Worm (Caenorhabditis elegans) whole organism, L2 larva: ENCODE results near the gene B0285.6.

ENCODE experiments used
- C34F6.9 ChIP-seq: fragments of 150-350 bp; optimal IDR thresholded peaks from 2 replicates; lab custom pipeline; 2014; ENCODE audit warnings: missing biosample characterization, missing genetic modification characterization
- F13H6.1 ChIP-seq: sonication (generic microtip); optimal IDR thresholded peaks from 2 replicates; lab custom pipeline; 2016; ENCODE audit warnings: missing genetic modification characterization, missing compliant biosample characterization
- R02D3.7 ChIP-seq: fragments of 150-350 bp; optimal IDR thresholded peaks from 2 replicates; lab custom pipeline; 2014; ENCODE audit warnings: missing biosample characterization, missing genetic modification characterization
- ZK546.5 ChIP-seq: sonication (generic microtip); optimal IDR thresholded peaks from 2 replicates; lab custom pipeline; 2017; ENCODE audit warnings: missing biosample characterization, missing genetic modification characterization
- alr-1 ChIP-seq: fragments of 150-350 bp; optimal IDR thresholded peaks from 2 replicates; lab custom pipeline; 2014; ENCODE audit warnings: missing biosample characterization, missing genetic modification characterization
- aly-2 ChIP-seq: fragments of 150-350 bp; optimal IDR thresholded peaks from 2 replicates; lab custom pipeline; 2014; ENCODE audit warnings: missing biosample characterization, missing genetic modification characterization
- ama-1 ChIP-seq: fragments of 150-350 bp; optimal IDR thresholded peaks from 2 replicates; lab custom pipeline; 2018; ENCODE audit warnings: inconsistent platforms
- blmp-1 ChIP-seq: sonication (generic microtip); optimal IDR thresholded peaks from 2 replicates; lab custom pipeline; 2017; ENCODE audit warnings: missing genetic modification characterization, mild to moderate bottlenecking, missing compliant biosample characterization, antibody characterized with exemption, moderate library complexity; ENCODE audit not compliant: insufficient read depth
- ceh-16 ChIP-seq: fragments of 150-350 bp; optimal IDR thresholded peaks from 2 replicates; lab custom pipeline; 2014; ENCODE audit warnings: missing biosample characterization, missing genetic modification characterization
- ceh-82 ChIP-seq: fragments of 150-350 bp; optimal IDR thresholded peaks from 2 replicates; lab custom pipeline; 2014; ENCODE audit warnings: missing biosample characterization, missing genetic modification characterization
- crh-2 ChIP-seq: sonication (generic microtip); optimal IDR thresholded peaks from 2 replicates; lab custom pipeline; 2017; ENCODE audit warnings: missing biosample characterization, missing genetic modification characterization
- egl-27 ChIP-seq: sonication (generic microtip); optimal IDR thresholded peaks from 3 replicates; lab custom pipeline; 2017; ENCODE audit warnings: missing biosample characterization, missing genetic modification reagents, missing genetic modification characterization
- elt-1 ChIP-seq: fragments of 150-350 bp; optimal IDR thresholded peaks from 2 replicates; lab custom pipeline; 2014; ENCODE audit warnings: missing biosample characterization, missing genetic modification characterization
- elt-3 ChIP-seq: sonication (generic microtip); optimal IDR thresholded peaks from 2 replicates; lab custom pipeline; 2017; ENCODE audit warnings: missing biosample characterization, missing genetic modification characterization
- fos-1 ChIP-seq: fragments of 150-350 bp; optimal IDR thresholded peaks from 2 replicates; lab custom pipeline; 2014; ENCODE audit warnings: missing biosample characterization, missing genetic modification characterization
- gmeb-1 ChIP-seq: fragments of 150-350 bp; optimal IDR thresholded peaks from 2 replicates; lab custom pipeline; 2014; ENCODE audit warnings: missing biosample characterization, missing genetic modification characterization
- lin-11 ChIP-seq: fragments of 150-350 bp; sonication (generic microtip); optimal IDR thresholded peaks from 2 replicates; lab custom pipeline; 2014; ENCODE audit warnings: missing biosample characterization, missing genetic modification characterization, inconsistent platforms, mixed read lengths
- lin-13 ChIP-seq: fragments of 150-350 bp; optimal IDR thresholded peaks from 2 replicates; lab custom pipeline; 2014; ENCODE audit warnings: missing biosample characterization, missing genetic modification reagents, missing genetic modification characterization
- lin-39 ChIP-seq: fragments of 150-350 bp; optimal IDR thresholded peaks from 2 replicates; lab custom pipeline; 2014; ENCODE audit warnings: missing biosample characterization, missing genetic modification reagents, missing genetic modification characterization
- lsy-2 ChIP-seq, 2 experiments: fragments of 150-350 bp in 1 of 2; sonication (generic microtip) in 1 of 2; optimal IDR thresholded peaks; 2 replicates each; lab custom pipeline; 2014 to 2017; ENCODE audit warnings: missing biosample characterization in 2 of 2, missing genetic modification characterization in 2 of 2
- mab-5 ChIP-seq: fragments of 150-350 bp; optimal IDR thresholded peaks from 2 replicates; lab custom pipeline; 2014; ENCODE audit warnings: missing biosample characterization, missing genetic modification characterization
- mdl-1 ChIP-seq, 2 experiments: fragments of 150-350 bp in 1 of 2; sonication (generic microtip) in 1 of 2; optimal IDR thresholded peaks; 2 replicates each; lab custom pipeline; 2017; ENCODE audit warnings: missing biosample characterization in 2 of 2, missing genetic modification characterization in 2 of 2
- nhr-11 ChIP-seq: fragments of 150-350 bp; optimal IDR thresholded peaks from 2 replicates; lab custom pipeline; 2014; ENCODE audit warnings: missing biosample characterization, missing genetic modification characterization
- nhr-12 ChIP-seq: fragments of 150-350 bp; optimal IDR thresholded peaks from 2 replicates; lab custom pipeline; 2014; ENCODE audit warnings: missing biosample characterization, missing genetic modification characterization
- nhr-129 ChIP-seq: fragments of 150-350 bp; optimal IDR thresholded peaks from 2 replicates; lab custom pipeline; 2014; ENCODE audit warnings: missing biosample characterization, missing genetic modification characterization
- nhr-21 ChIP-seq: fragments of 150-350 bp; optimal IDR thresholded peaks from 2 replicates; lab custom pipeline; 2014; ENCODE audit warnings: missing biosample characterization, missing genetic modification characterization
- nhr-23 ChIP-seq: fragments of 150-350 bp; optimal IDR thresholded peaks from 2 replicates; lab custom pipeline; 2014; ENCODE audit warnings: missing biosample characterization, missing genetic modification reagents, missing genetic modification characterization
- nhr-237 ChIP-seq: fragments of 150-350 bp; optimal IDR thresholded peaks from 2 replicates; lab custom pipeline; 2014; ENCODE audit warnings: missing biosample characterization, missing genetic modification characterization
- nhr-25 ChIP-seq: fragments of 150-350 bp; sonication (generic microtip); optimal IDR thresholded peaks from 3 replicates; lab custom pipeline; 2014; ENCODE audit warnings: missing biosample characterization, missing genetic modification characterization
- nhr-6 ChIP-seq: fragments of 150-350 bp; optimal IDR thresholded peaks from 2 replicates; lab custom pipeline; 2014; ENCODE audit warnings: missing biosample characterization, missing genetic modification characterization
- nhr-77 ChIP-seq: fragments of 150-350 bp; optimal IDR thresholded peaks from 2 replicates; lab custom pipeline; 2014; ENCODE audit warnings: missing biosample characterization, missing genetic modification characterization
- peb-1 ChIP-seq: fragments of 150-350 bp; optimal IDR thresholded peaks from 2 replicates; lab custom pipeline; 2014; ENCODE audit warnings: missing biosample characterization, missing genetic modification characterization
- sem-4 ChIP-seq: fragments of 150-350 bp; optimal IDR thresholded peaks from 2 replicates; lab custom pipeline; 2014; ENCODE audit warnings: missing biosample characterization, missing genetic modification reagents, missing genetic modification characterization
- sma-3 ChIP-seq: sonication (generic microtip); optimal IDR thresholded peaks from 2 replicates; lab custom pipeline; 2016; ENCODE audit warnings: missing genetic modification reagents, missing genetic modification characterization, missing compliant biosample characterization
- sma-9 ChIP-seq, 2 experiments: fragments of 150-350 bp in 1 of 2; sonication (generic microtip) in 1 of 2; optimal IDR thresholded peaks; 2 replicates each; lab custom pipeline; 2014 to 2016; ENCODE audit warnings: missing genetic modification characterization in 2 of 2, mild to moderate bottlenecking in 1 of 2, missing biosample characterization in 1 of 2, missing compliant biosample characterization in 1 of 2, missing genetic modification reagents in 1 of 2, moderate library complexity in 1 of 2
- snpc-4 ChIP-seq: fragments of 150-350 bp; optimal IDR thresholded peaks from 2 replicates; lab custom pipeline; 2014; ENCODE audit warnings: missing biosample characterization, missing genetic modification characterization
- unc-39 ChIP-seq: fragments of 150-350 bp; optimal IDR thresholded peaks from 2 replicates; lab custom pipeline; 2014; ENCODE audit warnings: missing biosample characterization, missing genetic modification characterization
- unc-55 ChIP-seq: fragments of 150-350 bp; sonication (generic microtip); optimal IDR thresholded peaks from 3 replicates; lab custom pipeline; 2014; ENCODE audit warnings: missing biosample characterization, missing genetic modification reagents, missing genetic modification characterization
- zag-1 ChIP-seq: fragments of 150-350 bp; optimal IDR thresholded peaks from 2 replicates; lab custom pipeline; 2014; ENCODE audit warnings: missing biosample characterization, missing genetic modification characterization
- ztf-11 ChIP-seq: sonication (generic microtip); optimal IDR thresholded peaks from 2 replicates; lab custom pipeline; 2017; ENCODE audit warnings: missing biosample characterization, missing genetic modification characterization
- ztf-4 ChIP-seq: fragments of 150-350 bp; optimal IDR thresholded peaks from 2 replicates; lab custom pipeline; 2014; ENCODE audit warnings: missing biosample characterization, missing genetic modification characterization

Gene B0285.6

ce11 chrIII:4335614-4336013 lies 14.3 kb upstream of the B0285.6 start:
- TF ChIP-seq zag-1 (peak; percentile 34), F13H6.1 (tag; lab: Kevin White, UChicago) (peak; percentile 48), peb-1 (no peak), sma-9 (GFP tag; optimal IDR thresholded peaks at IDR 0.05; lab: Kevin White, UChicago) (no peak), sma-9 (tag; optimal IDR thresholded peaks at IDR 0.05; lab: Kevin White, UChicago) (no peak), sem-4 (tag; lab: Kevin White, UChicago) (peak; percentile 46), nhr-12 (tag; lab: Kevin White, UChicago) (no peak), nhr-23 (tag; lab: Kevin White, UChicago) (no peak), elt-1 (tag; lab: Kevin White, UChicago) (no peak), lin-39 (tag; lab: Kevin White, UChicago) (no peak), mab-5 (tag; lab: Kevin White, UChicago) (no peak), nhr-237 (tag; lab: Kevin White, UChicago) (no peak), ceh-16 (tag; lab: Kevin White, UChicago) (no peak), blmp-1 (no peak), lsy-2 (tag; optimal IDR thresholded peaks at IDR 0.05; lab: Kevin White, UChicago) (peak in 1 of 2 experiments; percentile 48), nhr-11 (no peak), unc-39 (tag; lab: Kevin White, UChicago) (no peak), R02D3.7 (tag; lab: Kevin White, UChicago) (no peak), ZK546.5 (tag; lab: Kevin White, UChicago) (no peak), crh-2 (tag; lab: Kevin White, UChicago) (no peak), lin-13 (no peak), nhr-77 (tag; lab: Kevin White, UChicago) (no peak), elt-3 (tag; lab: Kevin White, UChicago) (no peak), unc-55 (peak; percentile 85), mdl-1 (tag; optimal IDR thresholded peaks at IDR 0.05; lab: Kevin White, UChicago) (no peak), nhr-25 (tag; lab: Kevin White, UChicago) (no peak), snpc-4 (no peak), nhr-21 (tag; lab: Kevin White, UChicago) (no peak), C34F6.9 (tag; lab: Kevin White, UChicago) (peak; percentile 64), lin-11 (tag; lab: Kevin White, UChicago) (no peak), ztf-4 (tag; lab: Kevin White, UChicago) (no peak), ztf-11 (tag; lab: Kevin White, UChicago) (no peak), nhr-129 (peak; percentile 49)

DNA sequence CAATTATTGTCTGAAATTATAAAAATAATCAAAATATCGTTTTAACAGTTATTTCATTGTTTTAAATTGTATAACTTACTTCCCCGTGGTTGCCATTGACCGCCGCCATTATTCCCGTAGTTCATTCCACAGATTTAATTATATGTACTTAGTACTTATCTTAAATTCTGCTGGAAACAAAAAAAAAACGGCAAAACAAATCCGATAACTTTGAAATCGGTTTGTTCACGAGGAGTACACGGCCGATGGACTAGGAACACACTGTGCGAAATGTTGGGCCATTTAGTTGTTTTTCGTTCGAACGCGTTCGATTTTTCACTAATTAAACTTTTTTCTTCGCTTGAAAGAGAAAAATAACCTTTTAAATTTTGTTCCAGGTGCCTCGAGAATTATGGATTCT lies 6.8 kb upstream of the B0285.6 start, which contains the start of the genes B0285.3 and lcmt-1:
Gene B0285.3 (minus strand): TSS at position 267 of the 400 bp plus-strand sequence.
Gene lcmt-1 (plus strand): TSS at position 377 of the 400 bp plus-strand sequence.
- TF ChIP-seq snpc-4 = no peak
- peak; percentile 39 for TF ChIP-seq sma-3 (GFP tag; lab: Kevin White, UChicago)
- TF ChIP-seq sma-9 (GFP tag; optimal IDR thresholded peaks at IDR 0.05; lab: Kevin White, UChicago) = peak; percentile 17
- TF ChIP-seq sma-9 (tag; optimal IDR thresholded peaks at IDR 0.05; lab: Kevin White, UChicago) = no peak
- no peak for TF ChIP-seq ama-1 (lab: Kevin White, UChicago)
- no peak for TF ChIP-seq ztf-4 (tag; lab: Kevin White, UChicago)
- no peak for TF ChIP-seq sem-4 (tag; lab: Kevin White, UChicago)
- no peak for TF ChIP-seq R02D3.7 (tag; lab: Kevin White, UChicago)
- TF ChIP-seq alr-1 (tag; lab: Kevin White, UChicago) = no peak
- TF ChIP-seq unc-55 = peak; percentile 40
- TF ChIP-seq nhr-25 (tag; lab: Kevin White, UChicago) = peak; percentile 29
- peak; percentile 43 for TF ChIP-seq F13H6.1 (tag; lab: Kevin White, UChicago)
- no peak for TF ChIP-seq nhr-77 (tag; lab: Kevin White, UChicago)
- TF ChIP-seq ztf-11 (tag; lab: Kevin White, UChicago) = no peak
- TF ChIP-seq C34F6.9 (tag; lab: Kevin White, UChicago) = peak; percentile 50
- peak; percentile 54 for TF ChIP-seq gmeb-1 (tag; lab: Kevin White, UChicago)
- no peak for TF ChIP-seq ceh-82 (tag; lab: Kevin White, UChicago)
- TF ChIP-seq crh-2 (tag; lab: Kevin White, UChicago) = peak; percentile 24
- TF ChIP-seq lsy-2 (tag; optimal IDR thresholded peaks at IDR 0.05; lab: Kevin White, UChicago) = peak in 1 of 2 experiments; percentile 68
- TF ChIP-seq mab-5 (tag; lab: Kevin White, UChicago) = no peak
- TF ChIP-seq unc-39 (tag; lab: Kevin White, UChicago) = no peak

- TF ChIP-seq unc-55 (no peak), egl-27 (tag; lab: Kevin White, UChicago) (no peak), ZK546.5 (tag; lab: Kevin White, UChicago) (no peak), lin-13 (no peak), nhr-6 (tag; lab: Kevin White, UChicago) (no peak), nhr-21 (tag; lab: Kevin White, UChicago) (no peak), ztf-4 (tag; lab: Kevin White, UChicago) (no peak), lin-39 (tag; lab: Kevin White, UChicago) (no peak), blmp-1 (no peak), nhr-25 (tag; lab: Kevin White, UChicago) (no peak), fos-1 (tag; lab: Kevin White, UChicago) (no peak), aly-2 (no peak)
Observed at ce11 chrIII:4345034-4345433, 4.9 kb upstream of the B0285.6 start, which contains the start of gene hse-5. Gene hse-5, plus strand, starts transcription at chrIII:4345334.
